Worm (Caenorhabditis elegans): ENCODE data around the gene gcl-1.

gcl-1 gene

DNA sequence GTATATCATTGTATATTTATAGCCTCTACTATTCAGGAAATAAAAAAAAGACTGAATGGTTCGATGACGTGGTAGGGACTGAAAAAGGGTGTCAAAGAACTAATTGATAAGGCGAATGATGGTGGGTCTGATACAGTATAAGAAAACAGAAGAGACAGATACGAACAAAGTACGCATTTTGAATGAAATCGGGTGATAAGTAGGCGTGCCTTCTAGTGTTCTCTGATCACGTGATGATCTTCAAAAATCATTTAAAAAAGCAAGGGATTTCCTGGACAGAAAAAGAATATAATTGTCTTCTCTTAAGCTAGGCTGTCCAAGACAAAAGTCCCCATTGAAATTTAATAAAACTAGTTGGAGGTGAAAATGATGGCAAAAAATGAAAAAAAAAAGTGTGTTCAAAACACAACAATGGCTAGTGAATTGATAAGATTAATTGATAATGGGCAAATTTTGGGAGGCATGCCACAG, 19.4 kb downstream of the gcl-1 start (continued):
- TF ChIP-seq set-16 (GFP tag; IDR thresholded peaks at IDR 0.05), result no peak
- TF ChIP-seq nhr-77 (tag; optimal IDR thresholded peaks at IDR 0.05), result peak; percentile 21
- TF ChIP-seq ztf-11 (tag; optimal IDR thresholded peaks at IDR 0.05), result no peak
- TF ChIP-seq sdz-12 (GFP tag; optimal IDR thresholded peaks at IDR 0.05), result no peak
- no peak for TF ChIP-seq spr-1 (tag; optimal IDR thresholded peaks at IDR 0.05)
- TF ChIP-seq Y105C5A.15 (GFP tag; IDR thresholded peaks at IDR 0.05), result no peak
- TF ChIP-seq nhr-11 (tag; optimal IDR thresholded peaks at IDR 0.05), result no peak
- TF ChIP-seq lin-13 (GFP tag; optimal IDR thresholded peaks at IDR 0.05), result peak; percentile 23
- TF ChIP-seq rbr-2 (tag; optimal IDR thresholded peaks at IDR 0.05), result no peak
- TF ChIP-seq fkh-10 (GFP tag; optimal IDR thresholded peaks at IDR 0.05), result no peak
- TF ChIP-seq ceh-32 (tag; optimal IDR thresholded peaks at IDR 0.05; ENCODE audit: poor library complexity), result no peak
- TF ChIP-seq daf-16 (GFP tag; optimal IDR thresholded peaks at IDR 0.05), result peak in 1 of 2 experiments; percentile 55
- peak; percentile 70 for TF ChIP-seq daf-16 (tag; optimal IDR thresholded peaks at IDR 0.05)
- no peak for TF ChIP-seq F44E2.7 (GFP tag; IDR thresholded peaks at IDR 0.05)
- no peak for TF ChIP-seq madf-5 (GFP tag; IDR thresholded peaks at IDR 0.05)
- TF ChIP-seq ama-1 (optimal IDR thresholded peaks at IDR 0.05), result no peak
- TF ChIP-seq zag-1 (tag; optimal IDR thresholded peaks at IDR 0.05), result no peak
- peak; percentile 22 for TF ChIP-seq ztf-7 (tag; optimal IDR thresholded peaks at IDR 0.05)
- TF ChIP-seq dmd-8 (GFP tag; IDR thresholded peaks at IDR 0.05), result no peak
- TF ChIP-seq mep-1 (tag; optimal IDR thresholded peaks at IDR 0.05), result peak; percentile 5
- TF ChIP-seq ZK337.2 (GFP tag; IDR thresholded peaks at IDR 0.05), result no peak
- TF ChIP-seq dmd-9 (GFP tag; IDR thresholded peaks at IDR 0.05), result no peak

- TF ChIP-seq cey-2 (tag; optimal IDR thresholded peaks at IDR 0.05; ENCODE audit: borderline replicate concordance, insufficient read depth), result no peak
- TF ChIP-seq hlh-30 (tag; optimal IDR thresholded peaks at IDR 0.05; ENCODE audit: insufficient read depth), result no peak
- no peak for TF ChIP-seq F26F4.8 (GFP tag; conservative IDR thresholded peaks at IDR 0.05)
- TF ChIP-seq nhr-237 (tag; optimal IDR thresholded peaks at IDR 0.05), result no peak
- peak; percentile 25 for TF ChIP-seq aha-1 (tag)
- no peak for TF ChIP-seq nhr-48 (tag; optimal IDR thresholded peaks at IDR 0.05)
- TF ChIP-seq T26A8.4 (GFP tag; IDR thresholded peaks at IDR 0.05), result peak; percentile 46
- TF ChIP-seq set-16 (GFP tag; IDR thresholded peaks at IDR 0.05), result peak; percentile 26; the same call in 1 of the 2 replicates
- TF ChIP-seq sdz-12 (GFP tag; optimal IDR thresholded peaks at IDR 0.05), result peak; percentile 68
- 0 out of 2 replicates have a peak, but pooled peaks have one; percentile 35 for TF ChIP-seq lim-7 (GFP tag; IDR thresholded peaks at IDR 0.05)
- no peak for TF ChIP-seq ceh-28 (tag; optimal IDR thresholded peaks at IDR 0.05)
- 0 out of 2 replicates have a peak, but pooled peaks have one; percentile 44 for TF ChIP-seq egl-43 (GFP tag; IDR thresholded peaks at IDR 0.05)
- TF ChIP-seq zfp-2 (tag; optimal IDR thresholded peaks at IDR 0.05), result no peak
- 0 out of 2 replicates have a peak, but pooled peaks have one; percentile 33 for TF ChIP-seq nhr-42 (GFP tag; IDR thresholded peaks at IDR 0.05)
- peak; percentile 13 for TF ChIP-seq nhr-111 (GFP tag; optimal IDR thresholded peaks at IDR 0.05)
Measured at ce11 chrIV:13392230-13392629, 20.5 kb downstream of the gcl-1 start.

DNA sequence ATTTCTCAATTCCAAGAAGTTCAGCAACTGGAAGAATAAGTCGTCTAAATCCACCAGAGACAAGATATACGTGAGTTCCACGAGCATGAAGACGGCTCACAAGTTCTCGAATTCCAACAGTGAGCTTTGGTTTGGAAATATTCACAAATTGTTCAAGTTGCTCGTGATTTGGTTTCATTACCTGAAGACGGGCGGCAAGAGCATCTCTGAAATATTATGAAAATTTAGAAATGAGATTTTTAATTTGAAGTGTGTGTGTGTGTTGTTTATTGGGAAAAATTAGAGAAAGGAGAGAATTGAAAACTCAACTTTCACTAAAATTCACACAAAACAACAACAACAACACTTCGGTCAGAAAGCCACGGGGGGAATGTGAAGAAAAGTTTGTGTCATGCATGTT, 21.9 kb downstream of the gcl-1 start:
- no peak for TF ChIP-seq rbr-2 (tag; optimal IDR thresholded peaks at IDR 0.05)
- TF ChIP-seq ztf-7 (tag; optimal IDR thresholded peaks at IDR 0.05), result no peak
- peak in 1 of 2 experiments; percentile 91 for TF ChIP-seq unc-62 (GFP tag; optimal IDR thresholded peaks at IDR 0.05 in 1 of 2)
- no peak for TF ChIP-seq unc-62 (tag; optimal IDR thresholded peaks at IDR 0.05)
- no peak for TF ChIP-seq nhr-28 (tag; optimal IDR thresholded peaks at IDR 0.05)
- TF ChIP-seq ctbp-1 (GFP tag; IDR thresholded peaks at IDR 0.05), result 0 out of 2 replicates have a peak, but pooled peaks have one; percentile 12
- no peak for TF ChIP-seq ZK337.2 (GFP tag; IDR thresholded peaks at IDR 0.05)
- peak; percentile 35 for TF ChIP-seq gei-8 (GFP tag; optimal IDR thresholded peaks at IDR 0.05)
- peak; percentile 84 for TF ChIP-seq aha-1 (tag)
- no peak for TF ChIP-seq tra-1 (GFP tag; IDR thresholded peaks at IDR 0.05)
- TF ChIP-seq nhr-11 (tag; optimal IDR thresholded peaks at IDR 0.05), result no peak
- no peak for TF ChIP-seq dmd-9 (GFP tag; IDR thresholded peaks at IDR 0.05)

Measured in whole organism, L4 larva.